Worm (Caenorhabditis elegans): ENCODE measurements around the gene srxa-13.

Gene srxa-13

DNA sequence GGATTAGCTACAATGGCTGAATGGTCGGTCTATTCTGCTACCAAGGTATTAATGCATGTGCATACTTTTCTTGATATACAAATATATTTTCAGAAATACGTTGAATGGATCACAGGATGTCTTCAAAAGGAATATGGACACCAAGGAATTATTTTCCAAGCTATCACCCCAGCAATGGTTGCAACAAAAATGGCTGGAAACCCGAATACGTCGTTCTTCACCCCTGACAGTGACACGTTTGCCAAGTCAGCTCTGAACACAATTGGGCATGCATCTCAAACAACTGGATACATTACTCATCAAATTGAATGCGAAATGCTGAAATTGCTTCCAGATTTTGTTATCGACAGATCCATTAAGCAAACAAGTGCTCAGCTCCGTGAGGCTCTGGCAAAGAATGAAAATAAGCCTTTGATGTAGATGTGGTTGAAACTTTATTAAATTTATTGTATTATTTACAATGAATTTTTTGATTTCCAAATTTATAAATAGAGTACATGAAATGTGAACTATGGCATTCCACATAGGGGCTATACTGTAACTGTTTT lies 22.0 kb upstream of the srxa-13 start:
- TF ChIP-seq tbx-2 (tag; optimal IDR thresholded peaks at IDR 0.05) (no peak), nhr-43 (tag; optimal IDR thresholded peaks at IDR 0.05; ENCODE audit: poor library complexity, severe bottlenecking) (peak; percentile 78), ztf-11 (tag; optimal IDR thresholded peaks at IDR 0.05) (no peak), jun-1 (tag; optimal IDR thresholded peaks at IDR 0.05) (peak; percentile 72), sea-2 (GFP tag; optimal IDR thresholded peaks at IDR 0.05) (no peak), nhr-25 (tag; optimal IDR thresholded peaks at IDR 0.05) (peak; percentile 0), nhr-11 (tag; optimal IDR thresholded peaks at IDR 0.05) (no peak), lsy-12 (tag; optimal IDR thresholded peaks at IDR 0.05) (peak; percentile 27), mdl-1 (tag; optimal IDR thresholded peaks at IDR 0.05) (no peak), ztf-4 (tag; optimal IDR thresholded peaks at IDR 0.05) (no peak), lin-15B (tag; optimal IDR thresholded peaks at IDR 0.05) (no peak), nhr-76 (tag; optimal IDR thresholded peaks at IDR 0.05) (no peak), elt-1 (tag; optimal IDR thresholded peaks at IDR 0.05) (no peak), snpc-4 (tag; optimal IDR thresholded peaks at IDR 0.05) (no peak), ama-1 (optimal IDR thresholded peaks at IDR 0.05) (peak; percentile 98), nhr-67 (tag; optimal IDR thresholded peaks at IDR 0.05) (no peak), pha-4 (tag; optimal IDR thresholded peaks at IDR 0.05) (peak; percentile 3), elt-2 (tag; optimal IDR thresholded peaks at IDR 0.05) (peak; percentile 42), elt-3 (tag; optimal IDR thresholded peaks at IDR 0.05) (no peak)

ce11 chrV:13908120-13908915 lies 21.3 kb upstream of the srxa-13 start:
- TF ChIP-seq nhr-237 (tag; optimal IDR thresholded peaks at IDR 0.05): no peak
- peak; percentile 87 for TF ChIP-seq ama-1 (optimal IDR thresholded peaks at IDR 0.05)
- peak; percentile 24 for TF ChIP-seq ztf-4 (tag; optimal IDR thresholded peaks at IDR 0.05)
- no peak for TF ChIP-seq elt-3 (tag; optimal IDR thresholded peaks at IDR 0.05)
- peak; percentile 65 for TF ChIP-seq nhr-43 (tag; optimal IDR thresholded peaks at IDR 0.05; ENCODE audit: poor library complexity, severe bottlenecking)
- peak; percentile 12 for TF ChIP-seq nfya-1 (tag; optimal IDR thresholded peaks at IDR 0.05; ENCODE audit: insufficient read depth)

- TF ChIP-seq ceh-28 (tag; optimal IDR thresholded peaks at IDR 0.05): no peak
- TF ChIP-seq nhr-67 (tag; optimal IDR thresholded peaks at IDR 0.05): no peak
- no peak for TF ChIP-seq ztf-4 (tag; optimal IDR thresholded peaks at IDR 0.05)
- no peak for TF ChIP-seq pqm-1 (tag; optimal IDR thresholded peaks at IDR 0.05)
- no peak for TF ChIP-seq ceh-82 (tag; optimal IDR thresholded peaks at IDR 0.05)
Measured at ce11 chrV:13908916-13909176, 20.8 kb upstream of the srxa-13 start, which contains the start of gene C06B3.6. TSS of gene C06B3.6 (minus strand) at chrV:13908967.

DNA sequence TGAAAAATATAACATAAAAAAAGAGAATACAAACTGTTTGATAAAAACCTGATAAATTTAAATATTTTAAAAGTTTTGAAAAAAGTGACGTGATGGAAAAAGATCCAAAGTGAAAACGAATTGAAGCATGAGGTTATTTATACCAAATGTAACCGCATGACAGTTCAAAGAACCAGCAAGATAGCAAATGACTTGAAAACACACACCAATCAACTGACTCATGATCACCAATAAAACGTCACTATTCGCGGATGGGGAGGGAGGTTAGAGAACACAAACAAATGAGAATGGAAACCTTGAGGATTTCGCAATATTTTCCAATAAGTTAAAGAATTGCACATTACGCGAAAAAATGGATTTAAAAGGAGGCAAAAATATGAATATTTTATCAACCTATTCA lies 20.2 kb upstream of the srxa-13 start, which contains the start of gene C06B3.7:
C06B3.7 (plus strand) TSS at position 287 of the 400 bp plus-strand sequence.
- TF ChIP-seq nhr-76 (tag; optimal IDR thresholded peaks at IDR 0.05) (no peak), pha-4 (tag; optimal IDR thresholded peaks at IDR 0.05) (peak; percentile 94), skn-1 (tag; optimal IDR thresholded peaks at IDR 0.05) (peak; percentile 72), egl-5 (tag; optimal IDR thresholded peaks at IDR 0.05) (peak; percentile 99), elt-3 (tag; optimal IDR thresholded peaks at IDR 0.05) (peak in 1 of 3 experiments; percentile 23), aly-2 (tag; optimal IDR thresholded peaks at IDR 0.05) (no peak), lin-15B (tag; optimal IDR thresholded peaks at IDR 0.05) (peak; percentile 27), nhr-43 (tag; optimal IDR thresholded peaks at IDR 0.05; ENCODE audit: poor library complexity, severe bottlenecking) (peak; percentile 79), nhr-23 (tag; optimal IDR thresholded peaks at IDR 0.05) (peak; percentile 86), nhr-12 (tag; optimal IDR thresholded peaks at IDR 0.05) (no peak), nhr-11 (tag; optimal IDR thresholded peaks at IDR 0.05) (peak; percentile 27), elt-1 (tag; optimal IDR thresholded peaks at IDR 0.05) (no peak), ceh-9 (tag; optimal IDR thresholded peaks at IDR 0.05) (no peak), egl-27 (tag; optimal IDR thresholded peaks at IDR 0.05) (no peak), ztf-11 (tag; optimal IDR thresholded peaks at IDR 0.05) (no peak), snpc-4 (tag; optimal IDR thresholded peaks at IDR 0.05) (no peak), R02D3.7 (tag; optimal IDR thresholded peaks at IDR 0.05) (no peak), lsy-12 (tag; optimal IDR thresholded peaks at IDR 0.05) (peak; percentile 16), jun-1 (tag; optimal IDR thresholded peaks at IDR 0.05) (peak; percentile 92), ama-1 (optimal IDR thresholded peaks at IDR 0.05) (no peak), pqm-1 (tag; optimal IDR thresholded peaks at IDR 0.05) (peak; percentile 95), nfya-1 (tag; optimal IDR thresholded peaks at IDR 0.05; ENCODE audit: insufficient read depth) (peak; percentile 90), eor-1 (tag; optimal IDR thresholded peaks at IDR 0.05) (no peak), mdl-1 (tag; optimal IDR thresholded peaks at IDR 0.05) (peak; percentile 75), nhr-25 (tag; optimal IDR thresholded peaks at IDR 0.05) (peak; percentile 52), tbx-2 (tag; optimal IDR thresholded peaks at IDR 0.05) (no peak), elt-2 (tag; optimal IDR thresholded peaks at IDR 0.05) (peak; percentile 92), nhr-77 (tag; optimal IDR thresholded peaks at IDR 0.05) (no peak), ztf-4 (tag; optimal IDR thresholded peaks at IDR 0.05) (no peak), lin-39 (tag; optimal IDR thresholded peaks at IDR 0.05) (peak; percentile 92), ceh-28 (tag; optimal IDR thresholded peaks at IDR 0.05) (peak; percentile 58)

Data from whole organism, L3 larva.